Worm (Caenorhabditis elegans): Measurements from ENCODE around the gene B0222.5.

DNA sequence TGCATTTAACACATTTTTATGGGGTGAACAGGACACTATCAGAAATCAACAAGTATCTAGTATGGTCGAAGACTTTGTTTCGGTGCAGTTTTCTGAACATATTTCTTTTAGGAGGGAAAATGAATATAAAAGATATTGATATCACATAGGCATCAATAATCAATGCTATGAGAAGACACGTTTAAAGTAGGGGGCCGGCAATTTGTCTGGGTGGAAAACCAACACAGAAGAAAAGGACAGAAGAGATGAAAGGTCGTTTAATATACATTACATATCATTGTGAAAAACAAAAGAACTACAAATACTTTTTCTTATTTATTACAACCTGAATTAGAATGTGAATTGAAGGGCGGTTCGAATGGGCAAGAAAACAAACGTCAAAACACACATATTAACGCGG, 2.3 kb downstream of the B0222.5 start:
- TF ChIP-seq snpc-4 (GFP tag; optimal IDR thresholded peaks at IDR 0.05), result no peak
- TF ChIP-seq snpc-4 (tag; optimal IDR thresholded peaks at IDR 0.05), result no peak
- TF ChIP-seq hsf-1 (GFP tag; IDR thresholded peaks at IDR 0.05), result no peak
- no peak for TF ChIP-seq rec-8 (tag; optimal IDR thresholded peaks at IDR 0.05)
